Fruit fly (Drosophila melanogaster): ENCODE results near the gene puf.

dm6 chr3R:24596881-24597280 lies 53.0 kb downstream of the puf start:
- TF ChIP-seq gl (tag; optimal IDR thresholded peaks at IDR 0.05) = no peak
- TF ChIP-seq EcR (GFP tag; optimal IDR thresholded peaks at IDR 0.05) = no peak

Measured in whole organism, pupa.